Fruit fly (Drosophila melanogaster) whole organism, wandering third instar larva: ENCODE data around the gene RfC38.

ENCODE experiments used
- Dfd ChIP-seq: fragments of >200 bp; optimal IDR thresholded peaks from 2 replicates; lab custom pipeline; 2017; ENCODE audit warnings: missing biosample characterization, missing genetic modification characterization
- Dif ChIP-seq: fragments of 200-275, 200-300 bp; sonication (Bioruptor generic); optimal IDR thresholded peaks from 2 replicates; lab custom pipeline; 2018; ENCODE audit warnings: missing biosample characterization, missing genetic modification characterization; ENCODE audit not compliant: partially characterized antibody
- Myc ChIP-seq: fragments of >200 bp; optimal IDR thresholded peaks from 2 replicates; lab custom pipeline; 2017
- ey ChIP-seq: fragments of 200-800 bp; sonication (Bioruptor generic); optimal IDR thresholded peaks from 2 replicates; lab custom pipeline; 2016; ENCODE audit warnings: missing biosample characterization, missing genetic modification characterization

The RfC38 gene

dm6 chr2L:11082025-11082424 lies 48.4 kb downstream of the RfC38 start:
- TF ChIP-seq Myc (peak; percentile 6), ey (GFP tag; lab: Kevin White, UChicago) (no peak)

dm6 chr2L:11081337-11081736 lies 49.1 kb downstream of the RfC38 start, which contains the start of gene AstC:
Gene AstC (minus strand): TSS chr2L:11081399.
- peak; percentile 98 for TF ChIP-seq Dfd (GFP tag; lab: Kevin White, UChicago)
- TF ChIP-seq Dif, result no peak
